Worm (Caenorhabditis elegans) whole organism, late embryonic: Measurements from ENCODE around the gene dnj-2.

Source experiments
- F13H6.1 ChIP-seq: sonication (generic microtip); optimal IDR thresholded peaks from 2 replicates; lab custom pipeline; 2016; ENCODE audit warnings: missing genetic modification characterization, missing compliant biosample characterization
- ceh-6 ChIP-seq: fragments of 200-800 bp; sonication (Bioruptor generic); optimal IDR thresholded peaks from 2 replicates; lab custom pipeline; 2018; ENCODE audit warnings: mild to moderate bottlenecking, missing genetic modification characterization, missing compliant biosample characterization
- pag-3 ChIP-seq: sonication (generic microtip); optimal IDR thresholded peaks from 2 replicates; lab custom pipeline; 2016; ENCODE audit warnings: missing compliant biosample characterization, missing genetic modification characterization, borderline replicate concordance
- unc-3 ChIP-seq, 2 experiments: fragments of 200-800 bp in 1 of 2; sonication (Bioruptor generic) in 1 of 2; sonication (generic microtip) in 1 of 2; conservative IDR thresholded peaks in 1 of 2; optimal IDR thresholded peaks in 1 of 2; 2 replicates each; pipeline versions ENCODE4 v1.3.6 to Lab custom; 2016 to 2022; ENCODE audit warnings: missing compliant biosample characterization in 2 of 2, missing genetic modification characterization in 2 of 2, missing genetic modification reagents in 1 of 2
- unc-55 ChIP-seq: sonication (generic microtip); optimal IDR thresholded peaks from 2 replicates; lab custom pipeline; 2017; ENCODE audit warnings: missing biosample characterization, missing genetic modification reagents, missing genetic modification characterization
- ztf-16 ChIP-seq: sonication (generic microtip); optimal IDR thresholded peaks from 2 replicates; lab custom pipeline; 2017; ENCODE audit warnings: missing genetic modification characterization, missing compliant biosample characterization

DNA sequence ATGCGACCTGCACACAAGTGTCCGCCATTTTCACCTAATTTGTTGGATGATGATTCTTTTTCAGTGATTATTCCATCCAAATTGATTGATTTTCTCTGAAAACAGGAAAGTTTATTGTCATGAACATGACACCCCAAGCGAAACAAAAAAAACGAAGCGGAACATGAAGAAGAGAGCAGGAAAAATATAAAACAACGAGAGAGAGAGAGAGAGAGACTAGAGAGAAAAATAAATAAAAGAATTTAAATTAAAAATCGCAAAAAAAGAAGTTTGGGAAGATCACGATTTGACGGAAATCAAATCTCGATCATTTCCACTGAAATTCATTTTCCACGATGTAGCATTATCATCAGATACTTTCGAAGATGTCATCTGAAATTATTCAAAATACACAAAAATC is 46.0 kb upstream of the dnj-2 start, which contains the start of gene klp-12:
- TF ChIP-seq ceh-6 (GFP tag; lab: Kevin White, UChicago) (no peak), ztf-16 (tag; lab: Kevin White, UChicago) (no peak), unc-55 (GFP tag; lab: Kevin White, UChicago) (no peak), unc-3 (GFP tag; conservative IDR thresholded peaks at IDR 0.05; lab: Robert Waterston, UW) (no peak), unc-3 (tag; optimal IDR thresholded peaks at IDR 0.05; lab: Kevin White, UChicago) (no peak), pag-3 (tag; lab: Kevin White, UChicago) (no peak), F13H6.1 (tag; lab: Kevin White, UChicago) (no peak)
